Worm (Caenorhabditis elegans): ENCODE results near the gene cyl-1.

cyl-1 gene

ce11 chrV:11990511-11991127 lies 2.9 kb downstream of the cyl-1 start (continued):
- TF ChIP-seq hmg-1.1 (GFP tag; IDR thresholded peaks at IDR 0.05) (no peak), Y5F2A.4 (GFP tag; optimal IDR thresholded peaks at IDR 0.05) (no peak), lsy-2 (tag; optimal IDR thresholded peaks at IDR 0.05) (no peak), dmd-9 (GFP tag; IDR thresholded peaks at IDR 0.05) (no peak), lim-7 (GFP tag; IDR thresholded peaks at IDR 0.05) (no peak), nhr-111 (GFP tag; optimal IDR thresholded peaks at IDR 0.05) (no peak), daf-12 (tag; optimal IDR thresholded peaks at IDR 0.05) (no peak), ama-1 (optimal IDR thresholded peaks at IDR 0.05) (peak; percentile 76), hif-1 (tag; optimal IDR thresholded peaks at IDR 0.05) (no peak), nhr-10 (tag; optimal IDR thresholded peaks at IDR 0.05) (no peak), ceh-62 (tag; optimal IDR thresholded peaks at IDR 0.05) (no peak), arid-1 (GFP tag; conservative IDR thresholded peaks at IDR 0.05) (0 out of 2 replicates have a peak, but pooled peaks have one; percentile 27), mxl-3 (GFP tag; optimal IDR thresholded peaks at IDR 0.05) (no peak), lin-13 (GFP tag; optimal IDR thresholded peaks at IDR 0.05) (no peak), daf-19 (GFP tag; conservative IDR thresholded peaks at IDR 0.05) (no peak), zip-11 (GFP tag; IDR thresholded peaks at IDR 0.05) (no peak), daf-8 (GFP tag; IDR thresholded peaks at IDR 0.05) (no peak), gei-8 (GFP tag; optimal IDR thresholded peaks at IDR 0.05) (no peak), fkh-10 (GFP tag; optimal IDR thresholded peaks at IDR 0.05) (peak; percentile 52), mdt-29 (GFP tag; IDR thresholded peaks at IDR 0.05) (no peak), daf-16 (GFP tag; optimal IDR thresholded peaks at IDR 0.05) (no peak), daf-16 (tag; optimal IDR thresholded peaks at IDR 0.05) (no peak), rbr-2 (tag; optimal IDR thresholded peaks at IDR 0.05) (no peak), aly-2 (tag; optimal IDR thresholded peaks at IDR 0.05) (no peak), snpc-1.2 (GFP tag; IDR thresholded peaks at IDR 0.05) (no peak), pha-4 (GFP tag; IDR thresholded peaks at IDR 0.05) (no peak), pha-4 (tag; optimal IDR thresholded peaks at IDR 0.05) (no peak), dve-1 (tag; optimal IDR thresholded peaks at IDR 0.05; ENCODE audit: insufficient read depth) (peak; percentile 17), ceh-44 (GFP tag; IDR thresholded peaks at IDR 0.05) (no peak), hlh-30 (tag; optimal IDR thresholded peaks at IDR 0.05; ENCODE audit: insufficient read depth) (no peak), unc-130 (GFP tag; optimal IDR thresholded peaks at IDR 0.05) (no peak), cey-2 (tag; optimal IDR thresholded peaks at IDR 0.05; ENCODE audit: borderline replicate concordance, insufficient read depth) (no peak), Y48G9A.11 (GFP tag; IDR thresholded peaks at IDR 0.05) (no peak), zag-1 (tag; optimal IDR thresholded peaks at IDR 0.05) (no peak), ZK546.5 (tag; optimal IDR thresholded peaks at IDR 0.05) (no peak), Y105C5A.15 (GFP tag; IDR thresholded peaks at IDR 0.05) (no peak), F44E2.7 (GFP tag; IDR thresholded peaks at IDR 0.05) (no peak), saeg-2 (GFP tag; IDR thresholded peaks at IDR 0.05) (no peak), mdl-1 (tag; optimal IDR thresholded peaks at IDR 0.05) (no peak), nhr-102 (tag; optimal IDR thresholded peaks at IDR 0.05) (peak; percentile 22), dpl-1 (GFP tag; optimal IDR thresholded peaks at IDR 0.05) (no peak), lir-3 (tag; optimal IDR thresholded peaks at IDR 0.05) (no peak), nhr-41 (GFP tag; IDR thresholded peaks at IDR 0.05) (no peak), php-3 (GFP tag; IDR thresholded peaks at IDR 0.05) (no peak), jun-1 (tag; optimal IDR thresholded peaks at IDR 0.05) (no peak), unc-62 (GFP tag; optimal IDR thresholded peaks at IDR 0.05 in 1 of 2) (peak in 1 of 2 experiments; percentile 61), unc-62 (tag; optimal IDR thresholded peaks at IDR 0.05) (no peak)

Data from whole organism, L4 larva.